Worm (Caenorhabditis elegans) whole organism, L1 larva: Measurements from ENCODE around the gene pap-1.

Source experiments
- C04F5.9 ChIP-seq: sonication (generic microtip); optimal IDR thresholded peaks from 2 replicates; lab custom pipeline; 2016; ENCODE audit warnings: missing genetic modification characterization, missing compliant biosample characterization
- C16A3.4 ChIP-seq: fragments of 150-350 bp; optimal IDR thresholded peaks from 2 replicates; lab custom pipeline; 2014; ENCODE audit warnings: missing biosample characterization, missing genetic modification characterization
- F16B12.6 ChIP-seq: fragments of 150-350 bp; optimal IDR thresholded peaks from 2 replicates; lab custom pipeline; 2014; ENCODE audit warnings: missing biosample characterization, missing genetic modification characterization
- Y116A8C.19 ChIP-seq: sonication (generic microtip); optimal IDR thresholded peaks from 2 replicates; lab custom pipeline; 2016; ENCODE audit warnings: missing compliant biosample characterization, missing genetic modification characterization, borderline replicate concordance
- alr-1 ChIP-seq: fragments of 200-800 bp; sonication (Bioruptor generic); optimal IDR thresholded peaks from 2 replicates; lab custom pipeline; 2018; ENCODE audit warnings: borderline replicate concordance, mild to moderate bottlenecking, missing genetic modification characterization, missing compliant biosample characterization
- ceh-82 ChIP-seq, 3 experiments: fragments of 150-350 bp in 1 of 3; sonication (generic microtip) in 2 of 3; optimal IDR thresholded peaks; 2 replicates each; lab custom pipeline; 2014 to 2017; ENCODE audit warnings: missing biosample characterization in 3 of 3, missing genetic modification characterization in 3 of 3
- dsc-1 ChIP-seq: sonication (generic microtip); optimal IDR thresholded peaks from 2 replicates; lab custom pipeline; 2016; ENCODE audit warnings: mild to moderate bottlenecking, missing genetic modification characterization, missing compliant biosample characterization
- egl-13 ChIP-seq: sonication (generic microtip); optimal IDR thresholded peaks from 2 replicates; lab custom pipeline; 2016; ENCODE audit warnings: missing genotype, missing genetic modification reagents, missing genetic modification characterization, missing compliant biosample characterization
- elt-2 ChIP-seq: sonication (generic microtip); optimal IDR thresholded peaks from 2 replicates; lab custom pipeline; 2016; ENCODE audit warnings: missing genetic modification characterization, mild to moderate bottlenecking, inconsistent platforms, missing compliant biosample characterization, missing genetic modification reagents
- elt-3 ChIP-seq, 6 experiments: fragments of 150-350 bp in 1 of 6; sonication (generic microtip); optimal IDR thresholded peaks; 2 replicates each; lab custom pipeline; 2017 to 2018; ENCODE audit warnings: missing biosample characterization in 6 of 6, missing genetic modification characterization in 6 of 6, inconsistent platforms in 1 of 6
- fkh-8 ChIP-seq: sonication (generic microtip); optimal IDR thresholded peaks from 2 replicates; lab custom pipeline; 2016; ENCODE audit warnings: mild to moderate bottlenecking, missing genetic modification characterization, missing compliant biosample characterization
- fos-1 ChIP-seq: fragments of 150-350 bp; optimal IDR thresholded peaks from 2 replicates; lab custom pipeline; 2014; ENCODE audit warnings: missing biosample characterization, missing genetic modification characterization
- hpl-2 ChIP-seq: fragments of 150-350 bp; optimal IDR thresholded peaks from 2 replicates; lab custom pipeline; 2014; ENCODE audit warnings: missing biosample characterization, missing genetic modification reagents, missing genetic modification characterization
- irx-1 ChIP-seq: sonication (generic microtip); optimal IDR thresholded peaks from 2 replicates; lab custom pipeline; 2016; ENCODE audit warnings: missing genetic modification characterization, missing compliant biosample characterization
- isw-1 ChIP-seq: fragments of 200-800 bp; sonication (Bioruptor generic); IDR thresholded peaks from 2 replicates; pipeline ENCODE4 v1.3.6; 2022; ENCODE audit warnings: missing genetic modification characterization, missing compliant biosample characterization
- jun-1 ChIP-seq: fragments of 150-350 bp; optimal IDR thresholded peaks from 2 replicates; lab custom pipeline; 2014; ENCODE audit warnings: missing biosample characterization, missing genetic modification reagents, missing genetic modification characterization
- lin-14 ChIP-seq: fragments of 200-800 bp; sonication (Bioruptor generic); optimal IDR thresholded peaks from 2 replicates; lab custom pipeline; 2018; ENCODE audit warnings: mild to moderate bottlenecking, missing genetic modification characterization, moderate library complexity, missing compliant biosample characterization
- lin-35 ChIP-seq, 2 experiments: fragments of 150-350 bp; optimal IDR thresholded peaks; 2 replicates each; lab custom pipeline; 2014; ENCODE audit warnings: missing biosample characterization in 2 of 2, missing genetic modification characterization in 2 of 2, missing genetic modification reagents in 2 of 2
- lin-39 ChIP-seq: fragments of 150-350 bp; optimal IDR thresholded peaks from 2 replicates; lab custom pipeline; 2014; ENCODE audit warnings: missing biosample characterization, missing genetic modification reagents, missing genetic modification characterization
- lir-3 ChIP-seq: sonication (generic microtip); optimal IDR thresholded peaks from 2 replicates; lab custom pipeline; 2016; ENCODE audit warnings: mild to moderate bottlenecking, missing genetic modification characterization, moderate library complexity, missing compliant biosample characterization; ENCODE audit not compliant: poor library complexity
- lsy-2 ChIP-seq, 2 experiments: fragments of 150-350 bp; optimal IDR thresholded peaks; 2 replicates each; lab custom pipeline; 2014; ENCODE audit warnings: missing biosample characterization in 2 of 2, missing genetic modification characterization in 2 of 2
- nhr-11 ChIP-seq: fragments of 150-350 bp; optimal IDR thresholded peaks from 2 replicates; lab custom pipeline; 2014; ENCODE audit warnings: missing biosample characterization, missing genetic modification characterization
- nhr-20 ChIP-seq: sonication (generic microtip); optimal IDR thresholded peaks from 2 replicates; lab custom pipeline; 2016; ENCODE audit warnings: mild to moderate bottlenecking, missing genetic modification characterization, missing compliant biosample characterization
- nhr-28 ChIP-seq: fragments of 150-350 bp; optimal IDR thresholded peaks from 2 replicates; lab custom pipeline; 2014; ENCODE audit warnings: missing biosample characterization, missing genetic modification characterization
- nhr-47 ChIP-seq: sonication (generic microtip); optimal IDR thresholded peaks from 2 replicates; lab custom pipeline; 2016; ENCODE audit warnings: mild to moderate bottlenecking, missing genetic modification characterization, moderate library complexity, missing compliant biosample characterization
- nhr-77 ChIP-seq: fragments of 150-350 bp; optimal IDR thresholded peaks from 2 replicates; lab custom pipeline; 2014; ENCODE audit warnings: missing biosample characterization, missing genetic modification characterization
- nhr-84 ChIP-seq: sonication (generic microtip); optimal IDR thresholded peaks from 2 replicates; lab custom pipeline; 2017; ENCODE audit warnings: missing biosample characterization, missing genetic modification characterization
- pax-3 ChIP-seq: fragments of 200-800 bp; sonication (Bioruptor generic); optimal IDR thresholded peaks from 2 replicates; lab custom pipeline; 2018; ENCODE audit warnings: mild to moderate bottlenecking, missing genetic modification characterization, moderate library complexity, missing compliant biosample characterization
- pqm-1 ChIP-seq: sonication (generic microtip); optimal IDR thresholded peaks from 3 replicates; lab custom pipeline; 2017; ENCODE audit warnings: missing biosample characterization, missing genetic modification characterization
- skn-1 ChIP-seq: fragments of 150-350 bp; optimal IDR thresholded peaks from 2 replicates; lab custom pipeline; 2014; ENCODE audit warnings: missing biosample characterization, missing genetic modification characterization
- snu-23 ChIP-seq: sonication (generic microtip); optimal IDR thresholded peaks from 2 replicates; lab custom pipeline; 2016; ENCODE audit warnings: missing genetic modification characterization, missing compliant biosample characterization
- sox-4 ChIP-seq: sonication (generic microtip); optimal IDR thresholded peaks from 2 replicates; lab custom pipeline; 2016; ENCODE audit warnings: missing genetic modification characterization, missing compliant biosample characterization
- sptf-1 ChIP-seq: fragments of 150-350 bp; optimal IDR thresholded peaks from 2 replicates; lab custom pipeline; 2014; ENCODE audit warnings: missing biosample characterization, missing genetic modification characterization
- sup-37 ChIP-seq: fragments of 200-800 bp; sonication (Bioruptor generic); optimal IDR thresholded peaks from 2 replicates; lab custom pipeline; 2018; ENCODE audit warnings: mild to moderate bottlenecking, missing genetic modification characterization, missing compliant biosample characterization
- swsn-7 ChIP-seq: sonication (generic microtip); optimal IDR thresholded peaks from 2 replicates; lab custom pipeline; 2016; ENCODE audit warnings: missing genetic modification characterization, missing compliant biosample characterization
- tbx-2 ChIP-seq: sonication (generic microtip); optimal IDR thresholded peaks from 2 replicates; lab custom pipeline; 2016; ENCODE audit warnings: missing genetic modification characterization, missing compliant biosample characterization
- tlp-1 ChIP-seq: fragments of 150-350 bp; optimal IDR thresholded peaks from 2 replicates; lab custom pipeline; 2014; ENCODE audit warnings: missing biosample characterization, missing genetic modification characterization
- unc-86 ChIP-seq: sonication (generic microtip); optimal IDR thresholded peaks from 2 replicates; lab custom pipeline; 2016; ENCODE audit warnings: missing genetic modification characterization, missing compliant biosample characterization
- unc-98 ChIP-seq: fragments of 200-800 bp; sonication (Bioruptor generic); IDR thresholded peaks from 2 replicates; pipeline ENCODE4 v1.3.6; 2022; ENCODE audit warnings: missing genetic modification characterization, missing compliant biosample characterization
- zag-1 ChIP-seq: fragments of 150-350 bp; optimal IDR thresholded peaks from 2 replicates; lab custom pipeline; 2014; ENCODE audit warnings: missing biosample characterization, missing genetic modification characterization
- ztf-4 ChIP-seq: fragments of 150-350 bp; optimal IDR thresholded peaks from 2 replicates; lab custom pipeline; 2014; ENCODE audit warnings: missing biosample characterization, missing genetic modification characterization

pap-1 gene

DNA sequence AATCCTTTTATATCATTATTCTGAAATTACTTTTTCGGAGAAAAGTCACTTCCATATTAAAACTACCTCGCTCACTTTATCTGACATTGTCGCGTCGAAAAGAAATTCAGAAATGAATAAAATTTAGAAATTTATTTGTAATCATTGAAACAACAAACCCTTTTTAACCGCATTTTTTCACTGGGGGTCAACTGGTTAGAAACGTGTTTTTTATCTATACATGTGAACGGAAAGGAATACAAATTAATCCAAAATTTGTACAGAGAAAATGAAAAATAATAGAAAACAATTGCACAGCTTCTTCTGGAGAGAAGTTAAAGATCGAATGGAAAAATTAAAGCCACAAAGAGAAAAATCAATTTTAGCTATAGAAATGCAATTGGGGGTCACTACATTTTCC is 13.2 kb upstream of the pap-1 start, which contains the start of gene tag-314:
TSS of gene tag-314 (minus strand) at position 101 of the 400 bp plus-strand sequence.
- no peak for TF ChIP-seq pqm-1 (tag; lab: Kevin White, UChicago)
- TF ChIP-seq fkh-8 (tag; lab: Kevin White, UChicago) = no peak
- TF ChIP-seq unc-86 = no peak
- no peak for TF ChIP-seq unc-98 (GFP tag; lab: Robert Waterston, UW)
- TF ChIP-seq skn-1 (tag; lab: Kevin White, UChicago) = no peak
- no peak for TF ChIP-seq nhr-84
- no peak for TF ChIP-seq sup-37 (GFP tag; lab: Kevin White, UChicago)
- no peak for TF ChIP-seq lin-35 (GFP tag; optimal IDR thresholded peaks at IDR 0.05; lab: Kevin White, UChicago)
- TF ChIP-seq lir-3 (tag; lab: Kevin White, UChicago) = no peak
- no peak for TF ChIP-seq zag-1 (tag; lab: Kevin White, UChicago)
- TF ChIP-seq jun-1 = no peak
- TF ChIP-seq ztf-4 (tag; lab: Kevin White, UChicago) = no peak
- no peak for TF ChIP-seq hpl-2 (GFP tag; lab: Kevin White, UChicago)

DNA sequence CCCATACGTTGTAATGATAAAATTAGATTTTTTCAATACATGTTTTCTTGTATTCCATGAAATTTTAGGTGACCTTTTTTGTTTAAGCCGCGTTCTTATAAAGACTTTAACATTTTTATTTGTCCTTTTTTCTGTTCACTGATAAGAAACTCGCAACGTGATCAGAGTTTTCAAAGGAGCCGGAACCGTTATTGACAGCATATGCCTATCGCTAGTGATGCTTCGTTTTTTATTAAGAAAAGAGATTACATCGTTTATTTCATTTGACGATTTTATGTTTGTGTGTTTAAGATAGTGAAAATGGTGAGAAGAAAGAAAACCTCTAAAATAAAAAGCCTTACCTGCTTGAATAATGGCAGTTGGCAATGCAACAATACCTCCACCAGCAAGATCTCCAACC is 9.2 kb upstream of the pap-1 start:
- TF ChIP-seq fos-1 (tag; lab: Kevin White, UChicago) (no peak), dsc-1 (tag; lab: Kevin White, UChicago) (no peak), elt-2 (tag; lab: Kevin White, UChicago) (peak; percentile 92), nhr-20 (no peak), pqm-1 (tag; lab: Kevin White, UChicago) (peak; percentile 28), lin-14 (GFP tag; lab: Kevin White, UChicago) (peak; percentile 20), ceh-82 (tag; optimal IDR thresholded peaks at IDR 0.05; lab: Kevin White, UChicago) (no peak), egl-13 (tag; lab: Kevin White, UChicago) (no peak), pax-3 (no peak), lsy-2 (tag; optimal IDR thresholded peaks at IDR 0.05; lab: Kevin White, UChicago) (peak in 1 of 2 experiments; percentile 4), lin-35 (GFP tag; optimal IDR thresholded peaks at IDR 0.05; lab: Kevin White, UChicago) (peak in 1 of 2 experiments; percentile 7)
- TF ChIP-seq, all 84 proteins: peak for 5

DNA sequence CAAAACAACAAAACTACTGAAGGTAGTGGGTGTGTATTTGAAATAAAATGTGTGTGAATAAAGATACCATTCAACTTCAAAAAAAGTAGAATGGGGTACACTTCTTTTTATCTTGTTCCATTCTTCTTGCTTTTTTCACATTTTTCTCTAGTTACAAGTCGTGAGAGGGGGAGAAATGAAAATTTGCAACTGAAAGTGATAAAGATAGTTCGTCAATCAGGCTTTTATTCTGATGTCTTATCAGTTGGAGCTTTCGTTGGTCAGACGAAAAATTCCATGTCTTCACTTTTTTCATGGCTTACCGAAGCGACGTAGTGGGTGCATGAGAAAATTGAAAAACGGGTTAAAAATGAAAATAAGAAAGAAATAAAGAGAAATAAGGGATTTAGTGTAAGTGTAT is 8.1 kb upstream of the pap-1 start, which contains the start of gene Y32F6A.4:
TSS of gene Y32F6A.4 (minus strand) at position 347 of the 400 bp plus-strand sequence.
- TF ChIP-seq elt-2 (tag; lab: Kevin White, UChicago) = peak; percentile 51
- no peak for TF ChIP-seq nhr-47 (tag; lab: Kevin White, UChicago)
- no peak for TF ChIP-seq nhr-28 (tag; lab: Kevin White, UChicago)

DNA sequence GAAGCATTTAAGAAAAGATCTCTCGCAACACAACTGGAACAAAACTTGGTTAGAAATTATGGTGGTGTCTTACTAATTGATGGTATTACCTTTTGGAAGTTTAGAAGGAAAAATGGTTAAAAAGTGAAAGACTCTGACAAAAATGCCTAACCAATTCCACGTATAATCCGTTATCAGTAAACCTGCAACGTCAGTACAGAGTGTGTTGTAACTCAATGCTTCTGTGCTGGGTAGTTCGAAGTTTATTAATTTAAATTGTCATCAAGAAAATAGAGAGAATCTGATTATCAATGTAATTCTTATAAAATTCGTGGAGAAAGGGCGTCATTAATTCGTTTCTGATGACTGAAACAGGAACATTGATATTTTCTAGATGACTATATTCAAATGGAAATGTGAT is 6.6 kb upstream of the pap-1 start:
- no peak for TF ChIP-seq sptf-1
- TF ChIP-seq tlp-1 (tag; lab: Kevin White, UChicago) = no peak
- TF ChIP-seq fos-1 (tag; lab: Kevin White, UChicago) = no peak
- no peak for TF ChIP-seq Y116A8C.19 (tag; lab: Kevin White, UChicago)
- TF ChIP-seq lin-35 (GFP tag; optimal IDR thresholded peaks at IDR 0.05; lab: Kevin White, UChicago) = no peak
- TF ChIP-seq irx-1 (tag; lab: Kevin White, UChicago) = no peak
- no peak for TF ChIP-seq skn-1 (tag; lab: Kevin White, UChicago)
- no peak for TF ChIP-seq ceh-82 (tag; optimal IDR thresholded peaks at IDR 0.05; lab: Kevin White, UChicago)
- TF ChIP-seq elt-2 (tag; lab: Kevin White, UChicago) = no peak
- no peak for TF ChIP-seq nhr-84
- no peak for TF ChIP-seq fkh-8 (tag; lab: Kevin White, UChicago)
- no peak for TF ChIP-seq F16B12.6 (tag; lab: Kevin White, UChicago)
- no peak for TF ChIP-seq sox-4
- no peak for TF ChIP-seq alr-1 (tag; lab: Kevin White, UChicago)
- TF ChIP-seq egl-13 (tag; lab: Kevin White, UChicago) = no peak
- no peak for TF ChIP-seq nhr-11 (tag; lab: Kevin White, UChicago)

DNA sequence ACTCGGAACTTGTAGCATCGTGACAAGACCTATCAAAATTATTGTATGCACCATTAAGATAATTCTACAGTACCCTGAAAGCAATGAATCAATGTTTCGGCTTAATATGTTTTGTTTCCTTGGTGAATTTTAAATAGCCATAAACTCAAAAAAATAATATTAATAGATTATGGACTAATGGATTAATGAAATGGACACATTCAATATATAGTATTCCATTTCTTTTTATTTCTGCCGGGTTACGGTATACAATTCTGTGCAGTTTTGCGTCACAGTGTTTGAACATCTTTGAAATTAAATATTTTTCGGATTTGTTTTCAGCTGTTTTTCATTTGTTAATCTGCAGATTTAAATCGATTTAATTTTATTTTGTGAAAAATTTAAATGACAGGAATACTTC is 5.2 kb upstream of the pap-1 start, which contains the start of gene set-22:
TSS of gene set-22 (plus strand) at position 301 of the 400 bp plus-strand sequence.
- TF ChIP-seq tlp-1 (tag; lab: Kevin White, UChicago) (no peak), snu-23 (GFP tag; lab: Kevin White, UChicago) (no peak), elt-3 (tag; optimal IDR thresholded peaks at IDR 0.05; lab: Kevin White, UChicago) (no peak), nhr-20 (no peak), isw-1 (GFP tag; lab: Robert Waterston, UW) (no peak), pqm-1 (tag; lab: Kevin White, UChicago) (no peak), C04F5.9 (tag; lab: Kevin White, UChicago) (no peak), lin-39 (no peak), tbx-2 (no peak), alr-1 (tag; lab: Kevin White, UChicago) (no peak), C16A3.4 (tag; lab: Kevin White, UChicago) (no peak), nhr-77 (tag; lab: Kevin White, UChicago) (no peak), swsn-7 (no peak), nhr-11 (tag; lab: Kevin White, UChicago) (no peak)
- TF ChIP-seq, all 84 proteins: peak for 0
